Fruit fly (Drosophila melanogaster) S2 (cell line): ENCODE results near the gene CG43221.

Experiments
- CG8478 ChIP-seq: fragments of >200 bp; optimal IDR thresholded peaks from 2 replicates; lab custom pipeline; 2018
- CTCF ChIP-seq, 2 experiments: fragments of >200 bp; optimal IDR thresholded peaks; 2 replicates each; lab custom pipeline; 2018

dm6 chr2L:17498721-17499120, 13.2 kb downstream of the CG43221 start, which contains the start of gene CG15142:
- TF ChIP-seq CTCF (optimal IDR thresholded peaks at IDR 0.05; lab: Kevin White, UChicago) (no peak), CG8478 (no peak)
